Fruit fly (Drosophila melanogaster) whole organism, adult: ENCODE data around the gene FoxL1.

Experiments
- CG11617 ChIP-seq: fragments of 200-800 bp; sonication (Bioruptor generic); optimal IDR thresholded peaks from 2 replicates; lab custom pipeline; 2017; ENCODE audit warnings: mild to moderate bottlenecking, missing biosample characterization, missing genetic modification reagents, missing genetic modification characterization
- CG12768 ChIP-seq: fragments of 200-800 bp; sonication (Bioruptor generic); optimal IDR thresholded peaks from 2 replicates; lab custom pipeline; 2017; ENCODE audit warnings: missing biosample characterization, missing genetic modification characterization, mild to moderate bottlenecking, moderate library complexity, missing genetic modification reagents
- CG14711 ChIP-seq: fragments of 200-800 bp; sonication (Bioruptor generic); optimal IDR thresholded peaks from 2 replicates; lab custom pipeline; 2018; ENCODE audit warnings: missing biosample characterization, mild to moderate bottlenecking, missing genetic modification characterization, moderate library complexity
- CG1620 ChIP-seq: fragments of 200-800 bp; sonication (Bioruptor generic); optimal IDR thresholded peaks from 2 replicates; lab custom pipeline; 2016; ENCODE audit warnings: missing biosample characterization, missing genetic modification characterization
- CG33017 ChIP-seq: fragments of 200-800 bp; sonication (Bioruptor generic); optimal IDR thresholded peaks from 2 replicates; lab custom pipeline; 2018; ENCODE audit warnings: missing biosample characterization, mild to moderate bottlenecking, missing genetic modification characterization, moderate library complexity
- CG5204 ChIP-seq: fragments of 200-800 bp; sonication (Bioruptor generic); optimal IDR thresholded peaks from 2 replicates; lab custom pipeline; 2016; ENCODE audit warnings: missing biosample characterization, missing genetic modification characterization
- CG7045 ChIP-seq: fragments of 200-800 bp; sonication (Bioruptor generic); optimal IDR thresholded peaks from 2 replicates; lab custom pipeline; 2017; ENCODE audit warnings: missing biosample characterization, mild to moderate bottlenecking, missing genetic modification characterization
- CG7101 ChIP-seq: fragments of 200-800 bp; sonication (Bioruptor generic); optimal IDR thresholded peaks from 2 replicates; lab custom pipeline; 2018; ENCODE audit warnings: missing biosample characterization, mild to moderate bottlenecking, missing genetic modification characterization, moderate library complexity
- Crg-1 ChIP-seq: fragments of 200-800 bp; sonication (Bioruptor generic); optimal IDR thresholded peaks from 2 replicates; lab custom pipeline; 2016; ENCODE audit warnings: missing biosample characterization, missing genetic modification characterization
- Hr96 ChIP-seq: fragments of 200-800 bp; sonication (Bioruptor generic); optimal IDR thresholded peaks from 2 replicates; lab custom pipeline; 2016; ENCODE audit warnings: missing biosample characterization, missing genetic modification characterization
- Mnt ChIP-seq: fragments of 200-800 bp; sonication (Bioruptor generic); optimal IDR thresholded peaks from 2 replicates; lab custom pipeline; 2016; ENCODE audit warnings: missing biosample characterization, mild to moderate bottlenecking, missing genetic modification characterization
- bab1 ChIP-seq: fragments of 200-800 bp; sonication (Bioruptor generic); optimal IDR thresholded peaks from 3 replicates; lab custom pipeline; 2019; ENCODE audit warnings: missing biosample characterization, mild to moderate bottlenecking, missing genetic modification characterization, moderate library complexity
- cic ChIP-seq: fragments of 200-800 bp; sonication (Bioruptor generic); optimal IDR thresholded peaks from 2 replicates; lab custom pipeline; 2017; ENCODE audit warnings: missing biosample characterization, mild to moderate bottlenecking, missing genetic modification characterization, moderate library complexity
- cnc ChIP-seq, 2 experiments: fragments of >200 bp; optimal IDR thresholded peaks; 2 replicates each; lab custom pipeline; 2017
- kay ChIP-seq: fragments of 200-800 bp; sonication (Bioruptor generic); peaks from one replicate; lab custom pipeline; 2016; ENCODE audit warnings: missing biosample characterization, missing genetic modification characterization, borderline replicate concordance
- ovo ChIP-seq: fragments of 200-800 bp; sonication (Bioruptor generic); optimal IDR thresholded peaks from 2 replicates; lab custom pipeline; 2016; ENCODE audit warnings: missing biosample characterization, missing genetic modification characterization
- pad ChIP-seq: fragments of 200-800 bp; sonication (Bioruptor generic); optimal IDR thresholded peaks from 3 replicates; lab custom pipeline; 2017; ENCODE audit warnings: missing biosample characterization, missing genetic modification characterization, mild to moderate bottlenecking, moderate library complexity, missing genetic modification reagents
- tj ChIP-seq: fragments of 200-800 bp; sonication (Bioruptor generic); optimal IDR thresholded peaks from 3 replicates; lab custom pipeline; 2017; ENCODE audit warnings: missing biosample characterization, mild to moderate bottlenecking, missing genetic modification characterization, moderate library complexity
- toe ChIP-seq: fragments of 200-800 bp; sonication (Bioruptor generic); optimal IDR thresholded peaks from 2 replicates; lab custom pipeline; 2016; ENCODE audit warnings: missing biosample characterization, missing genetic modification characterization

The FoxL1 gene

DNA sequence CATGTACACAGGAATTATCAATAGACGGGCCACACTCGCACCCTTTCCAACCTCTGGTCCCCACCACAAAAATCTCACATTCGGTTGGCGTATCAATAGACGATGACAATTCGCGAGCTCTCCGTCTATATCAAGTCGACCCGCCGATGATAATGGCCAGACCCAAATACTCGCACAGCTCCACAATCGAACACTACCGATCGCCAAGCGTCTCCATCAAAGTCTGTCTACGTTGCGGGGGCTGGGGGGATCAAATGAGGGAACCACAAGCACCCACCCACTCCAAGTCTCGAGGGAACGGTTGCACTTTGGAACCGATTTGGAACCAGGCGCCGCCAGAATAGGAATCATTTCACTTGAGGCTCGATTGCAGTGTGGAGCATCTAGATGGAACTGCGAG, 49.7 kb downstream of the FoxL1 start:
- no peak for TF ChIP-seq CG7101 (tag; lab: Kevin White, UChicago)
- peak; percentile 88 for TF ChIP-seq cic (GFP tag; lab: Kevin White, UChicago)
- peak; percentile 82 for TF ChIP-seq kay
- no peak for TF ChIP-seq pad (GFP tag; lab: Kevin White, UChicago)
- peak; percentile 0 for TF ChIP-seq toe
- peak; percentile 26 for TF ChIP-seq Hr96
- no peak for TF ChIP-seq CG5204 (GFP tag; lab: Kevin White, UChicago)
- TF ChIP-seq CG12768 (GFP tag; lab: Kevin White, UChicago), result peak; percentile 83
- TF ChIP-seq Mnt (GFP tag; lab: Kevin White, UChicago), result peak; percentile 61

DNA sequence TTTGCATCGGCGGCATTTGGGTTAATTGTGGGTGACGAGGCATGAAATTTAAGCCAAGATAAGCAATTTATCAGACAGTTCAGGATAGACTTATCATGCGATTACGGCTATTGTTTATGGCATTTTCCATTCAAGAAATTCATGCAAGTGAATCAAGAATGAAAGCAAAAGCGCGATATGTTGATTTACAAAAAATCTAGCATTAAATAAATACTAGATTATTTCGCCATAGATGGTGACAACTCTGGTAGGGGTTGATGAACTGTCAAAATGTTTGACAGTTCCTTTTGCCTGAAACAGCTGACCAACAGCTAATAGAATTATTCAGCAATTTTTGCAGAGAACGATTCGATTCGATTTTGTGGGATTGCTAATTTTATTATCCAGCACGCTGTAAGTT, 50.4 kb downstream of the FoxL1 start, which contains the start of gene CG32259:
Gene CG32259 (plus strand): TSS at position 301 of the 400 bp plus-strand sequence.
- TF ChIP-seq bab1 (GFP tag; lab: Kevin White, UChicago) (no peak), kay (peak; percentile 33), tj (peak; percentile 83), CG14711 (tag; lab: Kevin White, UChicago) (peak; percentile 42)

DNA sequence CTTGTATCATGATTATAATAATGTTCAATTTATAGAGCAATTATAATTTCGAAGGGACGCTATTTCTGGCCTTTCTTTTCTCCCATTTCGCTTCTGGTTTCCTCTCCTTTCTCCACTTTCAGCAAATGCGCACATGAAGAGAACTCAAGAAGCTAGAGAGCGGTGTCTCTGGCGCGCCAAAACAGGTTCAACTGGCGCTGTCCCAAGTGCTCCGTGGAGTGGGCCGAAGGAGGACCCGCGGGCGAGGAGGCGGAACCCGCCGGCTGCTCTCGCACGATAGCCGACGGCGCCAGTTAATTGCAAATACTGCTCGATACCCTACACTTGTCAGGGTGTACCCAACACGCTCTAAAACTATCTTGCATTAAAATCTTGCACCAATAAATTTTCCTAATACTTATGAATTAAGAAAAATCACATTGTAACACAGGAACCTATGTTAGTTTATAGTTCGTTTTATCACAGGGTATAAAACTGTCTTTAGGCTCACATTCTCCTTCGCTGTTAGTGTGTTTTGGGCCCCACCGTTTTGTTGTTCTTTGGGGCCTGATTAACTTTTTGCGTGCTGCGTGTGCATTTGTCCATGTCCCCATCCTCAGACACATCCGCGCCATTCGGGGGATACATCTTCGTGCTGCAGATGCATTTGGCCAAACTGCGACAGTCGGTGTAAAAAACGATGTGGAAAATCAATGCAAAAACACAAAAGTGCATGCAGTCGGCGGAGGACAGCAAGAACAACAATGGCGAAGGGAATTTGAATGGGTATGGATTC, 51.7 kb downstream of the FoxL1 start:
- TF ChIP-seq Hr96 (peak; percentile 19), CG14711 (tag; lab: Kevin White, UChicago) (peak; percentile 76), cnc (optimal IDR thresholded peaks at IDR 0.05; lab: Kevin White, UChicago) (no peak), CG12768 (GFP tag; lab: Kevin White, UChicago) (peak; percentile 74), cic (GFP tag; lab: Kevin White, UChicago) (peak; percentile 1), CG1620 (GFP tag; lab: Kevin White, UChicago) (no peak), ovo (GFP tag; lab: Kevin White, UChicago) (no peak), tj (peak; percentile 17), toe (no peak), Crg-1 (no peak), CG11617 (no peak), CG33017 (tag; lab: Kevin White, UChicago) (peak; percentile 81), CG7101 (tag; lab: Kevin White, UChicago) (peak; percentile 82), bab1 (GFP tag; lab: Kevin White, UChicago) (peak; percentile 47), pad (GFP tag; lab: Kevin White, UChicago) (no peak), CG7045 (GFP tag; lab: Kevin White, UChicago) (no peak), kay (peak; percentile 26)
